Worm (Caenorhabditis elegans): ENCODE results near the gene F14D7.2.

DNA sequence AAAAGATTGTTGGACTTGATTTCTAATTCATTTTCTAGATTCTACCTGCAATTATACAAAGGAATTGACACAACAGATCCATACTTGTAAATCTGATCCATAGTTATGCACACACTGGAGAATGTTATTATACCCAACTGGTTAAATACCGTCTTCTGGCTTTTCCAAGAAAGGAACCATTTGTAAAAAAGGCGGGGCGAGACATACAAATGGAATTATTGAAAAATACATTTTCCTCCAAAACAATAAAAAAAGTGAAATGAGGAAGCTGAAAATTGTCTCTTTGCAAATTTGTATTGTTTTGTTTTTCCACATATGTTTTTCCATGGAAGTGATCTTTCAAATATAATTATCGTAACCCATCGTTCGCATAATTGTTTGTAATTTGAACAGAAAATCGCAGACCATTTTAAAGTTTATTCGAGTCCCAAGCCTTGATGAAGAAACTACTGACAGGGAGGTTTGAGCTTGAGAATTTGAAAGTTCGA is 11.3 kb downstream of the F14D7.2 start, which contains the start of the genes srt-74 and F40G12.9:
- TF ChIP-seq pha-4 (tag; optimal IDR thresholded peaks at IDR 0.05): no peak
- TF ChIP-seq rnt-1 (tag; optimal IDR thresholded peaks at IDR 0.05): no peak
- TF ChIP-seq nhr-11 (tag; optimal IDR thresholded peaks at IDR 0.05): no peak
- no peak for TF ChIP-seq unc-86 (tag; optimal IDR thresholded peaks at IDR 0.05)
- TF ChIP-seq npax-4 (tag; optimal IDR thresholded peaks at IDR 0.05): no peak
- no peak for TF ChIP-seq hlh-6 (tag; optimal IDR thresholded peaks at IDR 0.05)

Measured in whole organism, late embryonic.